Fruit fly (Drosophila melanogaster) whole organism, prepupa: ENCODE data around the gene Os-C.
A peak's percentile ranks its signal among the peaks of the same experiment; 100 is the strongest.

ENCODE experiments used
- CG11294 ChIP-seq: fragments of 200-800 bp; sonication (Bioruptor generic); IDR thresholded peaks from 2 replicates; pipeline ENCODE4 v1.3.6; 2022; ENCODE audit warnings: missing biosample characterization, missing genetic modification characterization
- CG11902 ChIP-seq: fragments of 200-800 bp; sonication (Bioruptor generic); optimal IDR thresholded peaks from 3 replicates; lab custom pipeline; 2016; ENCODE audit warnings: missing biosample characterization, missing genetic modification characterization
- CG15336 ChIP-seq: fragments of 200-800 bp; sonication (Bioruptor generic); IDR thresholded peaks from 2 replicates; pipeline ENCODE4 v1.3.6; 2022; ENCODE audit warnings: missing biosample characterization, missing genetic modification characterization
- CG3032 ChIP-seq: fragments of 200-800 bp; optimal IDR thresholded peaks from 2 replicates; lab custom pipeline; 2019; ENCODE audit warnings: missing biosample characterization, mild to moderate bottlenecking, missing genetic modification characterization, moderate library complexity
- CG31627 ChIP-seq: fragments of 200-800 bp; sonication (Bioruptor generic); optimal IDR thresholded peaks from 3 replicates; lab custom pipeline; 2016; ENCODE audit warnings: missing biosample characterization, missing genetic modification characterization
- CG32006 ChIP-seq: fragments of 200-800 bp; sonication (Bioruptor generic); optimal IDR thresholded peaks from 3 replicates; lab custom pipeline; 2017; ENCODE audit warnings: missing biosample characterization, mild to moderate bottlenecking, missing genetic modification characterization
- CG6163 ChIP-seq: fragments of 200-800 bp; sonication (Bioruptor generic); IDR thresholded peaks from 3 replicates; pipeline ENCODE4 v1.3.6; 2022; ENCODE audit warnings: missing biosample characterization, missing genetic modification characterization
- CG6276 ChIP-seq: fragments of 200-800 bp; sonication (Bioruptor generic); optimal IDR thresholded peaks from 2 replicates; lab custom pipeline; 2017; ENCODE audit warnings: missing biosample characterization, mild to moderate bottlenecking, missing genetic modification characterization
- CG6792 ChIP-seq: fragments of 200-800 bp; sonication (Bioruptor generic); optimal IDR thresholded peaks from 3 replicates; lab custom pipeline; 2016; ENCODE audit warnings: missing biosample characterization, missing genetic modification characterization
- CG6808 ChIP-seq: fragments of 200-800 bp; sonication (Bioruptor generic); optimal IDR thresholded peaks from 3 replicates; lab custom pipeline; 2017; ENCODE audit warnings: missing biosample characterization, missing genetic modification characterization, mild to moderate bottlenecking, moderate library complexity, missing genetic modification reagents
- CG6854 ChIP-seq: fragments of 200-800 bp; sonication (Bioruptor generic); optimal IDR thresholded peaks from 2 replicates; lab custom pipeline; 2017; ENCODE audit warnings: missing biosample characterization, mild to moderate bottlenecking, missing genetic modification characterization
- CG8119 ChIP-seq: fragments of 200-800 bp; sonication (Bioruptor generic); IDR thresholded peaks from 3 replicates; pipeline ENCODE4 v1.3.6; 2022; ENCODE audit warnings: missing biosample characterization, missing genetic modification characterization
- CG8319 ChIP-seq: fragments of 200-800 bp; sonication (Bioruptor generic); optimal IDR thresholded peaks from 3 replicates; lab custom pipeline; 2016; ENCODE audit warnings: missing biosample characterization, missing genetic modification characterization
- CG9139 ChIP-seq: fragments of 200-800 bp; sonication (Bioruptor generic); optimal IDR thresholded peaks from 3 replicates; lab custom pipeline; 2017; ENCODE audit warnings: missing biosample characterization, mild to moderate bottlenecking, missing genetic modification characterization
- Eip75B ChIP-seq: fragments of 200-800 bp; sonication (Bioruptor generic); optimal IDR thresholded peaks from 3 replicates; lab custom pipeline; 2016; ENCODE audit warnings: missing biosample characterization, missing genetic modification characterization
- Eip78C ChIP-seq: fragments of 200-800 bp; sonication (Bioruptor generic); peaks from one replicate; lab custom pipeline; 2016; ENCODE audit warnings: missing biosample characterization, missing genetic modification characterization
- Ets96B ChIP-seq: fragments of 200-800 bp; optimal IDR thresholded peaks from 2 replicates; lab custom pipeline; 2019; ENCODE audit warnings: missing biosample characterization, mild to moderate bottlenecking, missing genetic modification characterization, moderate library complexity
- Hr38 ChIP-seq: sonication (Bioruptor generic); optimal IDR thresholded peaks from 2 replicates; lab custom pipeline; 2016; ENCODE audit warnings: missing biosample characterization, missing genetic modification characterization
- Hr39 ChIP-seq: fragments of 200-800 bp; sonication (Bioruptor generic); optimal IDR thresholded peaks from 2 replicates; lab custom pipeline; 2016; ENCODE audit warnings: missing biosample characterization, missing genetic modification characterization
- OdsH ChIP-seq: fragments of 200-800 bp; sonication (Bioruptor generic); optimal IDR thresholded peaks from 3 replicates; lab custom pipeline; 2016; ENCODE audit warnings: missing biosample characterization, missing genetic modification characterization
- Sox14 ChIP-seq: fragments of 200-800 bp; sonication (Bioruptor generic); optimal IDR thresholded peaks from 3 replicates; lab custom pipeline; 2016; ENCODE audit warnings: missing biosample characterization, missing genetic modification characterization
- Sox15 ChIP-seq: fragments of 200-800 bp; sonication (Bioruptor generic); optimal IDR thresholded peaks from 3 replicates; lab custom pipeline; 2016; ENCODE audit warnings: missing biosample characterization, missing genetic modification characterization
- achi ChIP-seq: fragments of 200-800 bp; sonication (Bioruptor generic); optimal IDR thresholded peaks from 3 replicates; lab custom pipeline; 2016; ENCODE audit warnings: missing biosample characterization, missing genetic modification characterization
- cyc ChIP-seq: fragments of 200-800 bp; sonication (Bioruptor generic); optimal IDR thresholded peaks from 3 replicates; lab custom pipeline; 2016; ENCODE audit warnings: missing biosample characterization, missing genetic modification characterization
- dac ChIP-seq: fragments of 200-800 bp; sonication (Bioruptor generic); optimal IDR thresholded peaks from 2 replicates; lab custom pipeline; 2017; ENCODE audit warnings: missing biosample characterization, mild to moderate bottlenecking, missing genetic modification characterization
- dsx ChIP-seq: fragments of 200-800 bp; optimal IDR thresholded peaks from 3 replicates; lab custom pipeline; 2019; ENCODE audit warnings: missing biosample characterization, mild to moderate bottlenecking, missing genetic modification characterization, moderate library complexity; ENCODE audit not compliant: poor library complexity, severe bottlenecking
- esn ChIP-seq: fragments of 200-800 bp; sonication (Bioruptor generic); optimal IDR thresholded peaks from 2 replicates; lab custom pipeline; 2016; ENCODE audit warnings: missing biosample characterization, mild to moderate bottlenecking, missing genetic modification characterization, moderate library complexity
- fkh ChIP-seq: fragments of 200-800 bp; sonication (Bioruptor generic); optimal IDR thresholded peaks from 3 replicates; lab custom pipeline; 2017; ENCODE audit warnings: missing biosample characterization, mild to moderate bottlenecking, missing genetic modification characterization, moderate library complexity
- lz ChIP-seq: fragments of 200-800 bp; sonication (Bioruptor generic); optimal IDR thresholded peaks from 3 replicates; lab custom pipeline; 2016; ENCODE audit warnings: missing biosample characterization, missing genetic modification characterization
- net ChIP-seq: fragments of 200-800 bp; sonication (Bioruptor generic); optimal IDR thresholded peaks from 3 replicates; lab custom pipeline; 2016; ENCODE audit warnings: missing biosample characterization, missing genetic modification characterization
- pdm3 ChIP-seq: fragments of 200-800 bp; sonication (Bioruptor generic); optimal IDR thresholded peaks from 3 replicates; lab custom pipeline; 2016; ENCODE audit warnings: missing biosample characterization, missing genetic modification characterization
- salr ChIP-seq, 2 experiments: fragments of 200-800 bp; sonication (Bioruptor generic); optimal IDR thresholded peaks; 3 replicates each; lab custom pipeline; 2016 to 2018; ENCODE audit warnings: missing biosample characterization in 2 of 2, missing genetic modification characterization in 2 of 2, mild to moderate bottlenecking in 1 of 2
- spab ChIP-seq: fragments of 200-800 bp; sonication (Bioruptor generic); optimal IDR thresholded peaks from 2 replicates; lab custom pipeline; 2017; ENCODE audit warnings: missing biosample characterization, mild to moderate bottlenecking, missing genetic modification characterization, missing genetic modification reagents
- ss ChIP-seq, 2 experiments: fragments of 200-800 bp; sonication (Bioruptor generic); optimal IDR thresholded peaks; 2 replicates in 1 of 2; 3 replicates in 1 of 2; lab custom pipeline; 2017 to 2018; ENCODE audit warnings: mild to moderate bottlenecking in 2 of 2, missing biosample characterization in 2 of 2, missing genetic modification characterization in 2 of 2, moderate library complexity in 1 of 2
- vri ChIP-seq: fragments of 200-800 bp; sonication (Bioruptor generic); optimal IDR thresholded peaks from 3 replicates; lab custom pipeline; 2016; ENCODE audit warnings: missing biosample characterization, mild to moderate bottlenecking, missing genetic modification characterization

The Os-C gene

dm6 chr3R:7993506-7993905, 14.7 kb downstream of the Os-C start:
- TF ChIP-seq pdm3 (GFP tag; lab: Kevin White, UChicago): no peak
- no peak for TF ChIP-seq Ets96B (tag; lab: Kevin White, UChicago)
- no peak for TF ChIP-seq CG6163 (GFP tag; lab: Robert Waterston, UW)
- TF ChIP-seq CG6808 (GFP tag; lab: Kevin White, UChicago): no peak
- no peak for TF ChIP-seq CG31627 (GFP tag; lab: Kevin White, UChicago)
- no peak for TF ChIP-seq Sox15 (GFP tag; lab: Kevin White, UChicago)
- no peak for TF ChIP-seq fkh (GFP tag; lab: Kevin White, UChicago)
- TF ChIP-seq CG15336: no peak
- TF ChIP-seq dsx (GFP tag; lab: Kevin White, UChicago): no peak
- no peak for TF ChIP-seq OdsH (GFP tag; lab: Kevin White, UChicago)
- TF ChIP-seq CG11902: no peak
- no peak for TF ChIP-seq lz
- TF ChIP-seq achi (GFP tag; lab: Kevin White, UChicago): no peak
- TF ChIP-seq vri: no peak
- TF ChIP-seq ss (GFP tag; optimal IDR thresholded peaks at IDR 0.05; lab: Kevin White, UChicago): no peak

DNA sequence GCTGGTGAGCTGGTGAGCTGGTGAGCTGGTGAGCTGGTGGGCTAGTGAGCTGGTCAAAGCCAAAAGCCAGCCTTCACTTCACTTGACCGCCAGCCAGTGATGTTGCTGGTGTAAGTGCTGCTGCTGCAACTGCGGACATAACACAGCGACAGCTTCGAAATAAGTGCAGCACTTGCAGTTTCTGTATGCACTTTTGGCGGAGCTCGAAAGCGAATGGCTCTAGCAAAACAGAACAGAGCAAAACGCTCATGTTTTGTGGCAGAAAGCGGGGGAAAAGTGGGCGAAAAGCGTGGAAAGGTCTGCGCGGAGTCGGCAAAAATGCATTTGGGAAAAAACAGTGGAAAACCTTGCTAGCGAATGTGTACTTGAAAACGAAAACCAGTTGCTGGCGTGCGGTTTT, 15.9 kb downstream of the Os-C start:
- peak; percentile 44 for TF ChIP-seq Eip78C (GFP tag; lab: Kevin White, UChicago)
- TF ChIP-seq CG6792: no peak
- TF ChIP-seq, all 60 proteins: peak for 1

DNA sequence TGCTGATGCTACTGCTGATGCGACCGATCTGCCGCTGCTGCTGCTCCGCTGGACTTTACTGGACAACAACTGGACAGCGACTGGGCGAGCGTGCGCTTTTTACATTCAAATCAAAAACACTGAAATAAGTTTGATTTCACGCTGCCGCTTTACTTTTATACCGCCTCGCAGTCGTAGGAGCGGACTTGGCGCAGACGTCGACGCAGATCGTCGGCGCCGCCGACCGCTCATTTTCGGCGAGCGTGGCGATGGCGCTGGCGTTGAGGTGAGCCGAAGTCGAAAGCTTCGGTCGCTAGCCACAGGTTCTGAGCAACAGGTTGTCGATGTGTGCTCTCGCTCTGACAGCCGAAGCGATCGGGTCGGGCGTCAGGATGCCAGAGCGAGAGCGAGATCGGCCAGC, 17.0 kb downstream of the Os-C start, which contains the start of gene Elovl7:
Elovl7 (minus strand) TSS at position 131 of the 400 bp plus-strand sequence.
- TF ChIP-seq Hr38 (GFP tag; lab: Kevin White, UChicago) (no peak), CG6276 (GFP tag; lab: Kevin White, UChicago) (no peak), CG9139 (GFP tag; lab: Kevin White, UChicago) (no peak), CG6854 (GFP tag; lab: Kevin White, UChicago) (peak; percentile 76), Eip78C (GFP tag; lab: Kevin White, UChicago) (peak; percentile 28), dac (GFP tag; lab: Kevin White, UChicago) (no peak)

dm6 chr3R:7998778-7999177, 20.0 kb downstream of the Os-C start:
- TF ChIP-seq vri (no peak), pdm3 (GFP tag; lab: Kevin White, UChicago) (no peak), CG31627 (GFP tag; lab: Kevin White, UChicago) (no peak), CG8119 (GFP tag; lab: Robert Waterston, UW) (no peak), salr (GFP tag; optimal IDR thresholded peaks at IDR 0.05; lab: Kevin White, UChicago) (no peak), Eip75B (GFP tag; lab: Kevin White, UChicago) (no peak), dsx (GFP tag; lab: Kevin White, UChicago) (no peak), CG32006 (GFP tag; lab: Kevin White, UChicago) (no peak), CG8319 (no peak), CG3032 (tag; lab: Kevin White, UChicago) (no peak), cyc (no peak), CG6792 (no peak), net (GFP tag; lab: Kevin White, UChicago) (no peak), CG6276 (GFP tag; lab: Kevin White, UChicago) (no peak)

DNA sequence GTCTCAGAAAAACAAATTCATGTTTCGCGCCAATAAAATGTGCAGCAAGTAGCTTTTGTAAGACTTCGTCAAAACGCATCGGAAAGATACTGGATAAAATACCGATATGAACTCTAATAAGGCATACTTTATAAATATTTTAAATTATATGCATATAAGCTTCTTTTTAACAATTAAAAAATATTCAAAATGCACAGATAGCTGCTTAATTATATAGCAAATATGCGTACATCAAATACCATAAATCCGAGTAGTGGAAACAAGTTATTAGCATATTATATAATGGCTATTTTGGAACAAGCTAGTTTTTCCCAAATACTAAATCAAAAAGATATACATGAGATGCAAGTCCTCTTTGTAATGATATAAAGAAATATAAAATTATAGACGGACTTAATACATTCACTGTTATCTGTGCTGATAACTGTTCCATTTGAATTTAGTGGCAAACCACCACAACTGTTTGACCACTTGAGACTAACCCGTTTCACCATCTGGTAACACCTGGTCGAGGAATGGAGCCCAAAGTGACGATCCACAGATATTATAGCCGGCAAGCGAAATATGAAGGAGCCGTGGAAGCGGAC, 20.9 kb downstream of the Os-C start, which contains the start of gene PIG-H:
PIG-H (plus strand) TSS at position 303 of the 587 bp plus-strand sequence.
- TF ChIP-seq vri (peak; percentile 84), Sox14 (GFP tag; lab: Kevin White, UChicago) (peak; percentile 14), CG11294 (GFP tag; lab: Robert Waterston, UW) (no peak), Hr39 (GFP tag; lab: Kevin White, UChicago) (peak; percentile 16), esn (GFP tag; lab: Kevin White, UChicago) (peak; percentile 16), spab (GFP tag; lab: Kevin White, UChicago) (no peak)
- TF ChIP-seq, all 60 proteins: peak for 4
